Worm (Caenorhabditis elegans) whole organism, L4 larva: ENCODE results near the gene rml-3.

Experiments used
- D1046.2 ChIP-seq: fragments of 200-800 bp; sonication (Bioruptor generic); IDR thresholded peaks from 2 replicates; pipeline ENCODE4 v1.3.6; 2022; ENCODE audit warnings: missing genetic modification characterization, missing compliant biosample characterization
- F10B5.3 ChIP-seq: sonication (generic microtip); optimal IDR thresholded peaks from 2 replicates; lab custom pipeline; 2016; ENCODE audit warnings: mild to moderate bottlenecking, missing genetic modification characterization, missing compliant biosample characterization
- F37D6.2 ChIP-seq: sonication (generic microtip); optimal IDR thresholded peaks from 2 replicates; lab custom pipeline; 2016; ENCODE audit warnings: mild to moderate bottlenecking, missing genetic modification characterization, missing compliant biosample characterization
- R02D3.7 ChIP-seq: fragments of 150-350 bp; sonication (generic microtip); optimal IDR thresholded peaks from 3 replicates; lab custom pipeline; 2014; ENCODE audit warnings: missing biosample characterization, missing genetic modification characterization
- Y48G9A.11 ChIP-seq: fragments of 200-800 bp; sonication (Bioruptor generic); IDR thresholded peaks from 2 replicates; pipeline ENCODE4 v1.3.6; 2022; ENCODE audit warnings: missing genetic modification reagents, missing genetic modification characterization, missing compliant biosample characterization
- Y5F2A.4 ChIP-seq: fragments of 200-800 bp; sonication (Bioruptor generic); optimal IDR thresholded peaks from 2 replicates; lab custom pipeline; 2018; ENCODE audit warnings: mild to moderate bottlenecking, missing genetic modification characterization, missing compliant biosample characterization
- Y75B8A.6 ChIP-seq: fragments of 200-800 bp; sonication (Bioruptor generic); IDR thresholded peaks from 2 replicates; pipeline ENCODE4 v1.3.6; 2022; ENCODE audit warnings: missing genetic modification reagents, missing genetic modification characterization, missing compliant biosample characterization
- ZK337.2 ChIP-seq: fragments of 200-800 bp; sonication (Bioruptor generic); IDR thresholded peaks from 2 replicates; pipeline ENCODE4 v1.3.6; 2022; ENCODE audit warnings: missing genetic modification reagents, missing genetic modification characterization, missing compliant biosample characterization
- aha-1 ChIP-seq: fragments of 150-350 bp; peaks from one replicate; lab custom pipeline; 2014; ENCODE audit warnings: missing biosample characterization, missing genetic modification characterization
- ceh-20 ChIP-seq: fragments of 200-800 bp; sonication (Bioruptor generic); IDR thresholded peaks from 2 replicates; pipeline ENCODE4 v1.3.6; 2022; ENCODE audit warnings: missing genetic modification reagents, missing genetic modification characterization, missing compliant biosample characterization
- ceh-32 ChIP-seq: sonication (generic microtip); optimal IDR thresholded peaks from 2 replicates; lab custom pipeline; 2016; ENCODE audit warnings: mild to moderate bottlenecking, missing genetic modification characterization, missing compliant biosample characterization; ENCODE audit not compliant: poor library complexity
- ceh-44 ChIP-seq: fragments of 200-800 bp; sonication (Bioruptor generic); IDR thresholded peaks from 2 replicates; pipeline ENCODE4 v1.3.6; 2022; ENCODE audit warnings: missing genetic modification reagents, missing genetic modification characterization, missing compliant biosample characterization
- ceh-82 ChIP-seq: sonication (generic microtip); optimal IDR thresholded peaks from 2 replicates; lab custom pipeline; 2017; ENCODE audit warnings: missing biosample characterization, missing genetic modification characterization
- cey-2 ChIP-seq: sonication (generic microtip); optimal IDR thresholded peaks from 3 replicates; lab custom pipeline; 2017; ENCODE audit warnings: missing genetic modification characterization, mild to moderate bottlenecking, missing compliant biosample characterization, antibody characterized with exemption, borderline replicate concordance; ENCODE audit not compliant: insufficient read depth
- ctbp-1 ChIP-seq: fragments of 200-800 bp; sonication (Bioruptor generic); IDR thresholded peaks from 2 replicates; pipeline ENCODE4 v1.3.6; 2022; ENCODE audit warnings: missing genetic modification reagents, missing genetic modification characterization, missing compliant biosample characterization
- daf-12 ChIP-seq: fragments of 150-350 bp; optimal IDR thresholded peaks from 2 replicates; lab custom pipeline; 2014; ENCODE audit warnings: missing biosample characterization, missing genetic modification reagents, missing genetic modification characterization
- daf-16 ChIP-seq, 3 experiments: sonication (generic microtip); optimal IDR thresholded peaks; 2 replicates each; lab custom pipeline; 2016 to 2017; ENCODE audit warnings: missing genetic modification characterization in 3 of 3, missing genetic modification reagents in 3 of 3, mild to moderate bottlenecking in 2 of 3, missing compliant biosample characterization in 2 of 3, missing biosample characterization in 1 of 3, moderate library complexity in 1 of 3
- daf-19 ChIP-seq: fragments of 200-800 bp; sonication (Bioruptor generic); conservative IDR thresholded peaks from 2 replicates; pipeline ENCODE4 v1.3.6; 2022; ENCODE audit warnings: missing genetic modification characterization, missing compliant biosample characterization
- egl-27 ChIP-seq: sonication (generic microtip); optimal IDR thresholded peaks from 3 replicates; lab custom pipeline; 2017; ENCODE audit warnings: missing biosample characterization, missing genetic modification reagents, missing genetic modification characterization
- egl-43 ChIP-seq: fragments of 200-800 bp; sonication (Bioruptor generic); IDR thresholded peaks from 2 replicates; pipeline ENCODE4 v1.3.6; 2022; ENCODE audit warnings: missing genetic modification reagents, missing genetic modification characterization, missing compliant biosample characterization
- gei-8 ChIP-seq: fragments of 200-800 bp; sonication (Bioruptor generic); optimal IDR thresholded peaks from 2 replicates; lab custom pipeline; 2018; ENCODE audit warnings: mild to moderate bottlenecking, missing genetic modification characterization, missing compliant biosample characterization
- hif-1 ChIP-seq, 2 experiments: sonication (generic microtip); optimal IDR thresholded peaks; 2 replicates each; lab custom pipeline; 2016 to 2017; ENCODE audit warnings: missing compliant biosample characterization in 2 of 2, missing genetic modification characterization in 2 of 2, missing genetic modification reagents in 2 of 2, missing genotype in 2 of 2, mild to moderate bottlenecking in 1 of 2
- hlh-30 ChIP-seq: sonication (generic microtip); optimal IDR thresholded peaks from 2 replicates; lab custom pipeline; 2017; ENCODE audit warnings: antibody characterized with exemption, mild to moderate bottlenecking, missing genetic modification characterization, missing compliant biosample characterization; ENCODE audit not compliant: insufficient read depth
- lin-1 ChIP-seq: fragments of 200-800 bp; sonication (Bioruptor generic); IDR thresholded peaks from 2 replicates; pipeline ENCODE4 v1.3.6; 2022; ENCODE audit warnings: missing genetic modification reagents, missing genetic modification characterization, missing compliant biosample characterization
- lin-29 ChIP-seq: fragments of 200-800 bp; sonication (Bioruptor generic); IDR thresholded peaks from 2 replicates; pipeline ENCODE4 v1.3.6; 2022; ENCODE audit warnings: missing genetic modification reagents, missing genetic modification characterization, missing compliant biosample characterization
- lin-38 ChIP-seq: fragments of 200-800 bp; sonication (Bioruptor generic); IDR thresholded peaks from 2 replicates; pipeline ENCODE4 v1.3.6; 2022; ENCODE audit warnings: missing genetic modification reagents, missing genetic modification characterization, missing compliant biosample characterization
- lsy-2 ChIP-seq, 2 experiments: fragments of 150-350 bp in 1 of 2; sonication (generic microtip) in 1 of 2; optimal IDR thresholded peaks; 2 replicates each; lab custom pipeline; 2014 to 2017; ENCODE audit warnings: missing biosample characterization in 2 of 2, missing genetic modification characterization in 2 of 2
- madf-9 ChIP-seq: fragments of 200-800 bp; sonication (Bioruptor generic); conservative IDR thresholded peaks from 2 replicates; pipeline ENCODE4 v1.3.6; 2022; ENCODE audit warnings: missing genetic modification reagents, missing genetic modification characterization, missing compliant biosample characterization
- mdl-1 ChIP-seq, 2 experiments: fragments of 150-350 bp in 1 of 2; sonication (generic microtip) in 1 of 2; optimal IDR thresholded peaks; 2 replicates each; lab custom pipeline; 2014 to 2017; ENCODE audit warnings: missing biosample characterization in 2 of 2, missing genetic modification characterization in 2 of 2
- mep-1 ChIP-seq: fragments of 150-350 bp; sonication (generic microtip); optimal IDR thresholded peaks from 3 replicates; lab custom pipeline; 2014; ENCODE audit warnings: missing biosample characterization, missing genetic modification characterization
- nhr-237 ChIP-seq: sonication (generic microtip); optimal IDR thresholded peaks from 2 replicates; lab custom pipeline; 2017; ENCODE audit warnings: missing biosample characterization, missing genetic modification characterization
- nhr-25 ChIP-seq: sonication (generic microtip); optimal IDR thresholded peaks from 2 replicates; lab custom pipeline; 2017; ENCODE audit warnings: missing genetic modification characterization, mild to moderate bottlenecking, missing compliant biosample characterization, antibody characterized with exemption, moderate library complexity, borderline replicate concordance; ENCODE audit not compliant: insufficient read depth
- nhr-41 ChIP-seq: fragments of 200-800 bp; sonication (Bioruptor generic); IDR thresholded peaks from 2 replicates; pipeline ENCODE4 v1.3.6; 2022; ENCODE audit warnings: missing genetic modification reagents, missing genetic modification characterization, missing compliant biosample characterization
- nhr-42 ChIP-seq: fragments of 200-800 bp; sonication (Bioruptor generic); IDR thresholded peaks from 2 replicates; pipeline ENCODE4 v1.3.6; 2022; ENCODE audit warnings: missing genetic modification characterization, missing compliant biosample characterization
- nhr-76 ChIP-seq: fragments of 150-350 bp; optimal IDR thresholded peaks from 2 replicates; lab custom pipeline; 2014; ENCODE audit warnings: missing biosample characterization, missing genetic modification characterization
- pha-4 ChIP-seq, 2 experiments: fragments of 150-350 bp in 1 of 2; fragments of 200-800 bp in 1 of 2; sonication (Bioruptor generic) in 1 of 2; IDR thresholded peaks in 1 of 2; optimal IDR thresholded peaks in 1 of 2; 2 replicates each; pipeline versions ENCODE4 v1.3.6 to Lab custom; 2014 to 2022; ENCODE audit warnings: missing genetic modification characterization in 2 of 2, missing genetic modification reagents in 2 of 2, missing biosample characterization in 1 of 2, missing compliant biosample characterization in 1 of 2
- pqm-1 ChIP-seq: sonication (generic microtip); optimal IDR thresholded peaks from 2 replicates; lab custom pipeline; 2017; ENCODE audit warnings: missing biosample characterization, missing genetic modification characterization
- rbr-2 ChIP-seq: sonication (generic microtip); optimal IDR thresholded peaks from 2 replicates; lab custom pipeline; 2016; ENCODE audit warnings: missing genotype, missing genetic modification characterization, missing compliant biosample characterization
- saeg-2 ChIP-seq: fragments of 200-800 bp; sonication (Bioruptor generic); IDR thresholded peaks from 2 replicates; pipeline ENCODE4 v1.3.6; 2022; ENCODE audit warnings: missing genetic modification reagents, missing genetic modification characterization, missing compliant biosample characterization
- snpc-1.2 ChIP-seq: fragments of 200-800 bp; sonication (Bioruptor generic); IDR thresholded peaks from 2 replicates; pipeline ENCODE4 v1.3.6; 2022; ENCODE audit warnings: missing genetic modification reagents, missing genetic modification characterization, missing compliant biosample characterization
- spr-3 ChIP-seq: fragments of 200-800 bp; sonication (Bioruptor generic); optimal IDR thresholded peaks from 2 replicates; lab custom pipeline; 2018; ENCODE audit warnings: mild to moderate bottlenecking, missing genetic modification characterization, missing compliant biosample characterization
- tag-97 ChIP-seq: fragments of 200-800 bp; sonication (Bioruptor generic); IDR thresholded peaks from 2 replicates; pipeline ENCODE4 v1.3.6; 2022; ENCODE audit warnings: missing genetic modification characterization, missing compliant biosample characterization
- tra-1 ChIP-seq: fragments of 200-800 bp; sonication (Bioruptor generic); IDR thresholded peaks from 2 replicates; pipeline ENCODE4 v1.3.6; 2022; ENCODE audit warnings: missing genetic modification reagents, missing genetic modification characterization, missing compliant biosample characterization
- unc-130 ChIP-seq: sonication (generic microtip); optimal IDR thresholded peaks from 2 replicates; lab custom pipeline; 2016; ENCODE audit warnings: missing genetic modification reagents, missing genetic modification characterization, missing compliant biosample characterization
- unc-39 ChIP-seq: sonication (generic microtip); optimal IDR thresholded peaks from 2 replicates; lab custom pipeline; 2017; ENCODE audit warnings: missing biosample characterization, missing genetic modification characterization
- zfp-2 ChIP-seq: sonication (generic microtip); optimal IDR thresholded peaks from 2 replicates; lab custom pipeline; 2016; ENCODE audit warnings: mild to moderate bottlenecking, missing genetic modification characterization, missing compliant biosample characterization
- zfp-3 ChIP-seq: fragments of 200-800 bp; sonication (Bioruptor generic); conservative IDR thresholded peaks from 2 replicates; pipeline ENCODE4 v1.3.6; 2022; ENCODE audit warnings: missing genetic modification reagents, missing genetic modification characterization, missing compliant biosample characterization
- zip-2 ChIP-seq: fragments of 150-350 bp; optimal IDR thresholded peaks from 2 replicates; lab custom pipeline; 2014; ENCODE audit warnings: missing biosample characterization, missing genetic modification characterization

rml-3 gene

ce11 chrX:6250272-6250752 lies 11.4 kb upstream of the rml-3 start (continued):
- TF ChIP-seq F10B5.3 (tag; lab: Kevin White, UChicago) (no peak), lin-38 (GFP tag; lab: Robert Waterston, UW) (no peak), daf-16 (GFP tag; optimal IDR thresholded peaks at IDR 0.05; lab: Kevin White, UChicago) (no peak), daf-16 (tag; optimal IDR thresholded peaks at IDR 0.05; lab: Kevin White, UChicago) (peak; percentile 84), gei-8 (no peak), nhr-25 (tag; lab: Kevin White, UChicago) (peak; percentile 23), rbr-2 (tag; lab: Kevin White, UChicago) (peak; percentile 26), unc-39 (tag; lab: Kevin White, UChicago) (no peak), ctbp-1 (no peak), lin-1 (GFP tag; lab: Robert Waterston, UW) (no peak), R02D3.7 (no peak), ceh-32 (tag; lab: Kevin White, UChicago) (no peak), cey-2 (tag; lab: Kevin White, UChicago) (no peak), F37D6.2 (tag; lab: Kevin White, UChicago) (no peak), mep-1 (tag; lab: Kevin White, UChicago) (peak; percentile 75), tag-97 (GFP tag; lab: Robert Waterston, UW) (no peak), daf-19 (GFP tag; lab: Robert Waterston, UW) (no peak), zip-2 (tag; lab: Kevin White, UChicago) (no peak), Y75B8A.6 (GFP tag; lab: Robert Waterston, UW) (no peak), aha-1 (tag; lab: Kevin White, UChicago) (peak; percentile 7), unc-130 (GFP tag; lab: Kevin White, UChicago) (no peak), nhr-42 (GFP tag; lab: Robert Waterston, UW) (no peak), pha-4 (GFP tag; IDR thresholded peaks at IDR 0.05; lab: Robert Waterston, UW) (no peak), pha-4 (tag; optimal IDR thresholded peaks at IDR 0.05; lab: Kevin White, UChicago) (no peak), snpc-1.2 (GFP tag; lab: Robert Waterston, UW) (no peak), ZK337.2 (GFP tag; lab: Robert Waterston, UW) (no peak), Y5F2A.4 (no peak), ceh-44 (GFP tag; lab: Robert Waterston, UW) (no peak), spr-3 (GFP tag; lab: Kevin White, UChicago) (no peak), nhr-237 (no peak), egl-43 (GFP tag; lab: Robert Waterston, UW) (no peak), madf-9 (GFP tag; lab: Robert Waterston, UW) (no peak), saeg-2 (GFP tag; lab: Robert Waterston, UW) (no peak), zfp-3 (GFP tag; lab: Robert Waterston, UW) (no peak), pqm-1 (tag; lab: Kevin White, UChicago) (peak; percentile 66), Y48G9A.11 (GFP tag; lab: Robert Waterston, UW) (no peak), D1046.2 (GFP tag; lab: Robert Waterston, UW) (no peak), hlh-30 (tag; lab: Kevin White, UChicago) (peak; percentile 54), zfp-2 (tag; lab: Kevin White, UChicago) (no peak), nhr-76 (tag; lab: Kevin White, UChicago) (no peak), lin-29 (GFP tag; lab: Robert Waterston, UW) (no peak), lsy-2 (tag; optimal IDR thresholded peaks at IDR 0.05; lab: Kevin White, UChicago) (peak in 1 of 2 experiments; percentile 31), mdl-1 (tag; optimal IDR thresholded peaks at IDR 0.05; lab: Kevin White, UChicago) (peak in 1 of 2 experiments; percentile 52), ceh-82 (tag; lab: Kevin White, UChicago) (no peak), daf-12 (tag; lab: Kevin White, UChicago) (no peak), ceh-20 (GFP tag; lab: Robert Waterston, UW) (0 out of 2 replicates have a peak, but pooled peaks have one; percentile 23), nhr-41 (GFP tag; lab: Robert Waterston, UW) (peak; percentile 41; the same call in 1 of the 2 replicates), hif-1 (tag; optimal IDR thresholded peaks at IDR 0.05; lab: Kevin White, UChicago) (no peak), tra-1 (peak; percentile 71), egl-27 (no peak)
